Fruit fly (Drosophila melanogaster): ENCODE data around the gene CG12539.

dm6 chrX:14853153-14853672, 8.7 kb upstream of the CG12539 start, which contains the start of gene CG9521:
- TF ChIP-seq CG8478 (optimal IDR thresholded peaks at IDR 0.05) (no peak), Dll (optimal IDR thresholded peaks at IDR 0.05) (no peak), EcR (GFP tag; optimal IDR thresholded peaks at IDR 0.05) (no peak)
